Fruit fly (Drosophila melanogaster): ENCODE results near the gene Septin2.

The Septin2 gene

DNA sequence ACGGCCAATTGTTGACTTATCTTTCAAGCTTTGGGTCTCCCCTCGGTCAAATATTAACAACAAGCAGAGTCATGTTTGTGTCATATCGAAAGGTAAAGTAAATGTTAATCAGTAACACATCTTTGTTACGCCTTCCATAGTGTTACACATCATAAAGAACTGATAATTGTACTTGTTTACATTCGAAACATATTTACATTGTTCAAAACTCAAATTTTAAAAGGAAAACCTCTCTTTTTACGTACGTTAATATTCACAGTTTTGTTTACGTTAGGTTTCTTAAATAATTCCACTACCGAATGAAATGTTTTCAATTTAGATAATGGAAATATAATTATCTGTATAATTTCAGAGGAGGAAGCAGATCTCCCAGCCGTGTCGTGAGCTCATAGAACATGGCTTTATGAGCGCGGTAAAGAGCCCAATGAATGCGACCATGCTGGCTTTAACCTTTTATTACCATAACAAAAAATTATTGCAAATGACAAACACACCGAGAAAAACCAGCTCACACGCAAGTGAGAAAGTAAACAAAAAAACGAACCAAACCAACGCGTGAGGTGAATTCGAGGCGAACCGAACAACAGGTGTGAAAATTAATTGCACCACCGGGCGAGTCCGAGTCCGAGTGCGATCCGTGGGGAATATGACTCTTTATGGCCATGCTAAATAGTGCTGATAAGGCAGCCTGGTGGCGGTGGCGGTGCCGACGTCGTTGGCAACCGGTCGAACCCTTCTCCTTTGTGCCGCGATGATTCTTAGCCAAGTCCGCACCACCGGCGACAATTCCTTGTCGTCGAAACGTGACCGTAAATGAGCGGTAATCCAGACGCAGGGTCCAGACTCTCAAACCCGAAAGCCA, 45.6 kb downstream of the Septin2 start (continued):
- TF ChIP-seq unpg (GFP tag; optimal IDR thresholded peaks at IDR 0.05) = no peak
- no peak for TF ChIP-seq repo (GFP tag; optimal IDR thresholded peaks at IDR 0.05)
- peak; percentile 61 for TF ChIP-seq zf30C (GFP tag; optimal IDR thresholded peaks at IDR 0.05)
- no peak for TF ChIP-seq Neu2 (GFP tag; optimal IDR thresholded peaks at IDR 0.05; ENCODE audit: borderline replicate concordance)
- peak; percentile 70 for TF ChIP-seq MTF-1 (GFP tag; optimal IDR thresholded peaks at IDR 0.05; ENCODE audit: borderline replicate concordance)
- TF ChIP-seq sr (GFP tag; IDR thresholded peaks at IDR 0.05) = no peak
- TF ChIP-seq aop (GFP tag; IDR thresholded peaks at IDR 0.05) = no peak
- TF ChIP-seq phol (tag; optimal IDR thresholded peaks at IDR 0.05) = no peak
- TF ChIP-seq CG11696 (GFP tag; IDR thresholded peaks at IDR 0.05) = no peak
- TF ChIP-seq CG16815 (GFP tag; optimal IDR thresholded peaks at IDR 0.05) = no peak
- TF ChIP-seq trh (GFP tag; optimal IDR thresholded peaks at IDR 0.05) = no peak
- TF ChIP-seq gfzf (GFP tag; optimal IDR thresholded peaks at IDR 0.05) = no peak
- TF ChIP-seq Ravus (GFP tag; IDR thresholded peaks at IDR 0.05) = no peak
- TF ChIP-seq C15 (GFP tag; IDR thresholded peaks at IDR 0.05) = no peak
- 0 out of 2 replicates have a peak, but pooled peaks have one; percentile 22 for TF ChIP-seq sim (GFP tag; IDR thresholded peaks at IDR 0.05)
- no peak for TF ChIP-seq CG14050 (GFP tag; IDR thresholded peaks at IDR 0.05)
- TF ChIP-seq CG8290 (GFP tag; optimal IDR thresholded peaks at IDR 0.05) = no peak
- TF ChIP-seq CG8290 (tag; optimal IDR thresholded peaks at IDR 0.05) = peak in 1 of 2 experiments; percentile 39
- TF ChIP-seq az2 (GFP tag; optimal IDR thresholded peaks at IDR 0.05) = no peak
- no peak for TF ChIP-seq CG2889 (GFP tag; IDR thresholded peaks at IDR 0.05)
- TF ChIP-seq CG4820 (GFP tag; optimal IDR thresholded peaks at IDR 0.05) = no peak
- peak; percentile 9 for TF ChIP-seq CG10543 (GFP tag; optimal IDR thresholded peaks at IDR 0.05)
- TF ChIP-seq Hr3 (GFP tag; optimal IDR thresholded peaks at IDR 0.05) = no peak
- no peak for TF ChIP-seq Bteb2 (GFP tag; optimal IDR thresholded peaks at IDR 0.05)
- TF ChIP-seq psq (GFP tag; optimal IDR thresholded peaks at IDR 0.05) = no peak
- no peak for TF ChIP-seq fd3F (GFP tag; optimal IDR thresholded peaks at IDR 0.05)
- peak; percentile 60; the same call in 2 of the 3 replicates for TF ChIP-seq zfh1 (GFP tag; IDR thresholded peaks at IDR 0.05)
- TF ChIP-seq so (GFP tag; IDR thresholded peaks at IDR 0.05) = peak; percentile 59; the same call in 1 of the 3 replicates
- peak; percentile 68 for TF ChIP-seq gsb-n (tag; optimal IDR thresholded peaks at IDR 0.05)
- TF ChIP-seq CG17612 (GFP tag; IDR thresholded peaks at IDR 0.05) = no peak
- peak; percentile 49 for TF ChIP-seq CoRest (tag; optimal IDR thresholded peaks at IDR 0.05)
- no peak for TF ChIP-seq CG2129 (GFP tag; IDR thresholded peaks at IDR 0.05; ENCODE audit: partially characterized antibody)
- 0 out of 4 replicates have a peak, but pooled peaks have one; percentile 47 for TF ChIP-seq chinmo (GFP tag; IDR thresholded peaks at IDR 0.05; ENCODE audit: partially characterized antibody)
- peak; percentile 62 for TF ChIP-seq ac (GFP tag; optimal IDR thresholded peaks at IDR 0.05)
- no peak for TF ChIP-seq lilli (GFP tag; optimal IDR thresholded peaks at IDR 0.05)
- peak; percentile 21 for TF ChIP-seq CG8388 (GFP tag; optimal IDR thresholded peaks at IDR 0.05)
- peak; percentile 73 for TF ChIP-seq CG9727 (GFP tag; optimal IDR thresholded peaks at IDR 0.05)
- TF ChIP-seq CG4707 (GFP tag; optimal IDR thresholded peaks at IDR 0.05) = peak; percentile 60
- peak; percentile 62 for TF ChIP-seq CG17359 (tag; optimal IDR thresholded peaks at IDR 0.05)
- no peak for TF ChIP-seq gro (GFP tag; optimal IDR thresholded peaks at IDR 0.05)
- no peak for TF ChIP-seq usp (GFP tag; optimal IDR thresholded peaks at IDR 0.05)
- no peak for TF ChIP-seq pho (GFP tag; optimal IDR thresholded peaks at IDR 0.05)
- TF ChIP-seq CG3838 (GFP tag; optimal IDR thresholded peaks at IDR 0.05) = peak; percentile 51
- peak; percentile 52; the same call in 1 of the 3 replicates for TF ChIP-seq z (GFP tag; IDR thresholded peaks at IDR 0.05)
- TF ChIP-seq Bdp1 (GFP tag; optimal IDR thresholded peaks at IDR 0.05) = no peak
- no peak for TF ChIP-seq lov (optimal IDR thresholded peaks at IDR 0.05)
- TF ChIP-seq lov (GFP tag; IDR thresholded peaks at IDR 0.05) = no peak
- no peak for TF ChIP-seq dati (GFP tag; IDR thresholded peaks at IDR 0.05)
- peak; percentile 37 for TF ChIP-seq CG13424 (tag; optimal IDR thresholded peaks at IDR 0.05)
- TF ChIP-seq Usf (GFP tag; optimal IDR thresholded peaks at IDR 0.05) = no peak
